Worm (Caenorhabditis elegans): ENCODE results near the gene Y11D7A.8.
"Not testable (repeated sequence)": the region's sequence is repeated elsewhere in the genome, so short reads cannot be mapped to it uniquely, and the experiment has no call there.

Y11D7A.8 gene

DNA sequence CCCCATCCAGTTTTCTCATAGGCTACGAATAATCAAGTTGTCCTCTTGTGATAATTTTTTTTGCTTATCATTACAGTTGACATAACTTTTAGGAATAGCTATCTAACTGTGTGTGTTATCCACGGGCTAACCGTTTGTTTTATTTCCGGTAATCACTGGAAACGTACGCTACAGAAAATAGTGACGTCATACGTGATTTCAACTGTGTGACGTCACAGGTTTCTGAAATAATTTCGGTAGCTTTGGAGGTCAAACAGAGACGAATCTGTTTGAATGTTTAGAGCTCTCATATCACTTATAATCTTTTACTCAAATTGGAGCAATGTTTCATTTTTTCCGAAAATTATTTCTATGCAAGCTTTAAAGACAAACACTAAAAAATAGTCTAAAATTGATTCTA, 5.7 kb downstream of the Y11D7A.8 start:
- TF ChIP-seq unc-62 (GFP tag; optimal IDR thresholded peaks at IDR 0.05), result no peak

DNA sequence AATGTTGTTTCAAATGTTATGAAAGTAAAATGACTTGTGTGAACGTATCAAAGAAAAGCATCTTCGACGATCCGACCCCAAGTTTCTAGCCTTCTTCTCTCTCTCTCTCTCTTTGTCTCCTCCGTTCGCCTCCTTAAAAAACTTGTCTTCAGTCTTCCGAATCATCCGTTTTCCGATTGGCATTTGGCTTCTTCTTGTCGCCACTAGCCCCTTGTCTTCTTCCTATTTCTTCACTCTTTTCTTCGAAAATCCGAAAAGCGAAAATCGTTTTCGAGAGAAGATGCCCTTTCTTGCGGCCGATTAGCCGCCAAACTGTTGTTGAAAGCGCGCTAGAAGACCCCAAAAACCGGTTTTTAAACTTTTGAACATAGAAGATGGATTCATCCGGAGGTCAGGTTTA, 7.4 kb downstream of the Y11D7A.8 start:
- TF ChIP-seq unc-62 (GFP tag; optimal IDR thresholded peaks at IDR 0.05), result no peak

DNA sequence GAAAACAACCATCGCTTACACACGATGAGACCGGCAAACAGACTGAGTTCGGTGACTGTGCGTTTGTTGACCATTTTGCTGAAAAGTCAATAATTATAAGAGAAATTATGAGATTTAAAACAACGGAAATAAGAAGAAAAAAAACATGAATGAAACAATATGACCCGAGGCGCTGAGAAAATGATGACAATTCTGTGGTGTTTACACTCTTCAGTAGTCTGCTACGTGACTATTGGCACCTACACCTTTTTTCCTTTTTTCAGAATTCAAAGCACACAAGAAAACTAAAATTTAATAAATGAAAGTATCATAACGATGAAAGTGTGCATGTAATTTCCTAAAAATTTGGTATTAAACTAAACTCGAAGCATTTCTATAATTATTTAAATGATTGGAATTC, 8.5 kb downstream of the Y11D7A.8 start, which contains the start of gene Y11D7A.10:
Gene Y11D7A.10, minus strand, starts transcription at position 82 of the 400 bp plus-strand sequence.
- no peak for TF ChIP-seq unc-62 (GFP tag; optimal IDR thresholded peaks at IDR 0.05)

DNA sequence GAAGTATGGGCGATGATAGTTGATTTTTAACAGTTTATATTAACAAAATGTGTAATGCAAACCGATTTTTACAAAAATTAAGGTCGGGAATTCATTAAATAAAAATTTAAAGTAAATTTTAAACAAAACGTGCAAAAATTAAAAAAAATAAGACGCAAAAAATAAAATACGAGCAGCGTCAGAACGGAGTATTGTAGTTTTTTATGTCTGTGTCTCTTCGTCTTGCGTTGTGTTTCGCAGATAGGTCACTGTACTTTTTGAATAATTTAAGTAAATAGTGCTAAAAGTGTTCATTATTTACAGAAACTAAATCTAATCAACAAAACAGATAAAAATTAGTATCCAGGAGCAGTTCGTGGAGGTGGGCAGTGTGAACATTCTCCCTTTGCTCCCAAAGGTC, 9.2 kb downstream of the Y11D7A.8 start:
- TF ChIP-seq unc-62 (GFP tag; optimal IDR thresholded peaks at IDR 0.05), result no peak

ce11 chrIV:9260826-9261225, 9.6 kb downstream of the Y11D7A.8 start:
- no peak for TF ChIP-seq unc-62 (GFP tag; optimal IDR thresholded peaks at IDR 0.05)

ce11 chrIV:9261687-9262086, 10.5 kb downstream of the Y11D7A.8 start, which contains the start of gene col-120:
col-120 (minus strand) TSS chrIV:9261787.
- TF ChIP-seq unc-62 (GFP tag; optimal IDR thresholded peaks at IDR 0.05), result no peak

DNA sequence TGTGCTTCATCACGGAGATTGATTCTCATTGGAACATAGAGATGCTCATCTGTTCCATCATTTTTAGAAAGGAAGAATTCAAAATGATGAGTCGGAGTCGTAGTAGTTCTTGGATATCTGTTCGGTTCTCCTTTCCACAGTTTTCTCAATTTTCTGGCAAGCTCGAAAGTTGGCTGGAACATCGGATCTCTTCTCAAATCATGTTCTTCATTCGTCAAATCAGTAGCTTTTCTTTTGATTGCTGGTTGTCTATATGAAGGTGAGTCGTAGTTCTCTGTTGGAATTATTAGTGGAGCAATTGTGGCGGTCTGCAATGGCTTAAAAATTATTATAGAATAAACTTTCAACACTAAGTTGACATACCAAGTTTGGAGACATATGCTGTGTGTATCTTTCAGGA, 11.1 kb downstream of the Y11D7A.8 start:
- TF ChIP-seq unc-62 (GFP tag; optimal IDR thresholded peaks at IDR 0.05), result no peak

DNA sequence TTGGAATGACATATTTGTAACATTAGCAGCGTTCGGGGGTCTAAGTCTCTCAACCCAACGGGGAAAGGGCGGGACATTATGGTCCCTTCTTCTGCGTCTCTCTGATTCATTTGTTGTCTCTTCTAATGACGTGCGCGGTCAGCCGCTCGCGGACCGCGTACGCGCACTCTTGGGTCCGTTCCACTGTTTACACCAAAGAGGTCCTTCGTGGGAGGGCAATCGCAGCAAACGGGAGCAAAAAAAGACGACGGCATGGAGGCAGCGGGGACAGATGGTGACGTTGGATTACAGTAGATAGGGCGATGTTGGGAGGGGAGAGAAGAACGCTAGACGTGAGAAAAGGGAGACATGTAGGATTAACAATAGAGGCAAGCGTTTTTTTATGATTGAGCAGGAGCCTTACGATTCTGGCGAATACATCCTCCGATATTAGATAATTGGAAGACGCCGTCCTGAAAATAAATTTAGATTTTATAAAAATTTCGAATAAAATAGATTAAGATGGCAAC, 12.7 kb downstream of the Y11D7A.8 start, which contains the start of gene flh-1:
Gene flh-1, minus strand, starts transcription at position 459 of the 509 bp plus-strand sequence.
- no peak for TF ChIP-seq unc-62 (GFP tag; optimal IDR thresholded peaks at IDR 0.05)

DNA sequence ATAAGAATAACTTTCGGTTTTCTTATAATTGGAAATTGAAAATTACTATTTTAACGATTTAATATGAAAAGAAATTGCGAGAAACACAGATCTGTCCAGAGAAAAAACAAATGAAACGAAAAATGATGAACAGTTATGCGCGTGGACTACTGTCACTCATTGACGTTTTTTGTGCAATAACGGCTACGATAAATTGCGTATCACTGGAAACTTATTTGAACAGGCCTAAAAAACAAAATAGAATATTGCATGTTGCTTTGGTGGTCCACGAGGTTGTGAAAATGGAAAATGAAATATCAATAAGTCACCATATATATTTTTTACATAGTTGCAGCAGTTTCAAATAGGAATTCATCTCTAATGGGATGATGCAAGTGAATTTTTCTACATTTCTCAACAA, 13.3 kb downstream of the Y11D7A.8 start:
- TF ChIP-seq unc-62 (GFP tag; optimal IDR thresholded peaks at IDR 0.05), result no peak

ce11 chrIV:9266464-9266863, 15.3 kb downstream of the Y11D7A.8 start, which contains the start of gene Y11D7A.19:
Y11D7A.19 (minus strand) TSS chrIV:9266564.
- no peak for TF ChIP-seq unc-62 (GFP tag; optimal IDR thresholded peaks at IDR 0.05)

DNA sequence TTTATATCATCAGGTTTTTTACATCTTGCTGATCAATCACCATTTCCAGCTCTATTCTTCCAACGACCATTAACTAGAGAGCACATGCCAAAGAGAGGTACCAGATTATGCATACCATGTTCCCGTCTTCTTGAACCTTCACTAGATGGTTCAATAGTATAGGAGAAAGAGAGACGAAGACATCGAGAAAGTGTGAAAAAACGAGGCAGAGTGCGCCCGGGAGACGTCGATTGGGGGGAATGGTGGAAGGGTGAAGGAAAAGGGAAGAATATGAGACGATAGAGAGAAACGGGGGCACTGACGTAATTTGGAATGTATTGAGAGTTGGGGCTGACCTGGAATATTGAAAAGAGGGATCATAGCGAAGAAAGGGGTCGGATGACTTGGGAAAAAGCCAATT, 16.4 kb downstream of the Y11D7A.8 start:
- no peak for TF ChIP-seq unc-62 (GFP tag; optimal IDR thresholded peaks at IDR 0.05)

DNA sequence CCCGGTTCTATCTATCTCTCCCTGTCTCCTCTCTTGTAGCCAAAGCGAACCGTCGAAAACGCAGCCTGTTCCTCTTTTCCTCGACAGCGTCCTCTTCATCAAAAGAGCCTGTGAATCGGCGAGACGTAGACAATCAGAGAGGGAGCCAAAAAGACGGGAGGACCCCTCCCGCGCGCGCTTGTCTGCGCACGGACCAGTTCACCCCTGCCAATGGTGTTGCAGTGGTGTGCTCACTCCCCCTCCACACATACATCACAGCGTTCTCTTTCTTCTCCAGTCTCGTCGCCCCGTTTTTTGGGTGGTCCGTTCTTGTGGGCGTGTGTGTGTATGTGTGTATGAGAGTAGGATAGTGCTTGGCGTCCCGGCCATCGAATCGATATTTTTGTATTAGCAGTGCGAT, 17.7 kb downstream of the Y11D7A.8 start:
- TF ChIP-seq unc-62 (GFP tag; optimal IDR thresholded peaks at IDR 0.05), result no peak

ce11 chrIV:9269796-9270195, 18.6 kb downstream of the Y11D7A.8 start, which contains the start of gene flh-3:
flh-3 (plus strand) TSS chrIV:9270096.
- no peak for TF ChIP-seq unc-62 (GFP tag; optimal IDR thresholded peaks at IDR 0.05)

DNA sequence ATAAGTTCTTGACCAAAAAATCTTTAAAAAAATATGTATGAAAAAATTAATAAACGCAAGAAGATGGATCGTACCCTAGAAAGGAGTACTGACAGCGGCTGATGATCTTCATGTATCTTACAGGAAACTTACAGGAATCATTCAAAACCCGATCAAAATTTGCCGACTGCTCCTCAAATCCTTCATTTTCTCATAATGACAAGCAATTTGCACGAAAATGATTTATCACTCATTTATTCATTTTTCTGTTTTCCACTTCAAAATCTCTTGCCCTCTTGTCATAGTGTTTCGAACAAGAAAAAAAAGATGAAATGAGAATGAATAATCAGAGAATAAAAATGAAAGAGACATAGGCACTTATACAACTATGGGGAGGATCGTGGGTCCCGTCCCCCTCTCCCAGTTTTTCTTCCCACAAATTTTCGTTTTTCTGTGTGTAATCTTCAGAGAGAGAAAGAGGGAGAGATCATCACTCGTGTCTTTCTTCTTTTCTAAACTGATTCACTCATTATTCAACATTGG, 22.9 kb downstream of the Y11D7A.8 start, which contains the start of gene nmy-3:
Gene nmy-3, plus strand, starts transcription at position 472 of the 522 bp plus-strand sequence.
- no peak for TF ChIP-seq unc-62 (GFP tag; optimal IDR thresholded peaks at IDR 0.05)

DNA sequence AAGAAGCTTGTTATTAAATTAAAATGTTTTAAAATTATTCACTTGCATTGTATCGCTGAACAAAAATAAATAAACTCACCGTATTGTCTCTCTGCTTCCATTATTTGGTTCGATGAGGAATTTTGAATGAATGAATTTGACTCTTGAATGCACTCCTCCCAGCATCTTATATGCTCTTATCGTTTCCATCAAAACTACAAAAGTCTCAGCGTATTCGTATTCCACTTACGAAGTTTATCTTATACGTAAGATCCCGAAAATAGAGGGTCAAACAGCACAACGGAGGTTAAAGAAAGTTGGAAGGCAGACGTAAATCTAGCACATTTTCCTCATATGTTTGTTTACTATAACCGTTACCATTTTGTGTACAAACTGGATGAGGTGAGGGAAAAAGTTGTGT, 35.1 kb downstream of the Y11D7A.8 start, which contains the start of gene nhr-267:
Gene nhr-267, minus strand, starts transcription at position 101 of the 400 bp plus-strand sequence.
- TF ChIP-seq unc-62 (GFP tag; optimal IDR thresholded peaks at IDR 0.05), result not testable (repeated sequence)

DNA sequence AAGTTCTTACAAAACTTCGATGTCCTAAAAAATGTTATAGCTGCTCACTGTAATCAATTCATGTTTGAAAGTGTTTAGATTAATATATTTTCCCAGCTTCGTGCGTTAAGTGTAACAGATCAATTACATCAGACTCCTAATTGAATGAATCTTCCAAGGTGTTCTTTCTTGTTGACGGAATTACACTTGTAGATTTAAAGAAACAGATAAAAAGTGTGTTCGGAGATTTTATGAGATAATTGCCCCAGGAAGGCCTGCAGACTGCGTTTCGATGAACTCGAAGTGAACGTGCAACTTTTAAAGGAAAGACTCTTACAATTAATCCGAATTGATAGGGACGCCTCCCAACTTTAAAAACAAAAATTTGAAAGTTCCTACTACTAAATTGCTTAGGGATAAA, 38.5 kb downstream of the Y11D7A.8 start:
- TF ChIP-seq unc-62 (GFP tag; optimal IDR thresholded peaks at IDR 0.05), result no peak

DNA sequence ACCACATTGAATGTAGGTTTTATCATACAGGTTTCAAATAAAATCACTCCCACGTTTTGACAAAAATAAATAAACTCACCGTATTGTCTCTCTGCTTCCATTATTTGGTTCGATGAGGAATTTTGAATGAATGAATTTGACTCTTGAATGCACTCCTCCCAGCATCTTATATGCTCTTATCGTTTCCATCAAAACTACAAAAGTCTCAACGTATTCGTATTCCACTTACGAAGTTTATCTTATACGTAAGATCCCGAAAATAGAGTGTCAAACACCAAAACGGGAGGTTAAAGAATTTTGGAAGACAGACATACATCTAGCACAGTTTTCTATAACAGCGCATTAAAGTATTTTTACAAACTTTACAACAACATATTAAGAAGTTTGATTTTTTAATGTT, 42.6 kb downstream of the Y11D7A.8 start, which contains the start of gene nhr-264:
Gene nhr-264, minus strand, starts transcription at position 101 of the 400 bp plus-strand sequence.
- TF ChIP-seq unc-62 (GFP tag; optimal IDR thresholded peaks at IDR 0.05), result not testable (repeated sequence)
